Worm (Caenorhabditis elegans) whole organism, young adult: ENCODE results near the gene ben-1.

Experiments
- B0019.2 ChIP-seq: fragments of 200-800 bp; sonication (Bioruptor generic); conservative IDR thresholded peaks from 2 replicates; pipeline ENCODE4 v1.3.6; 2022; ENCODE audit warnings: missing genetic modification reagents, missing genetic modification characterization, missing compliant biosample characterization
- F33H1.4 ChIP-seq: fragments of 200-800 bp; sonication (Bioruptor generic); IDR thresholded peaks from 2 replicates; pipeline ENCODE4 v1.3.6; 2022; ENCODE audit warnings: missing genetic modification reagents, missing genetic modification characterization, missing compliant biosample characterization
- F39B2.1 ChIP-seq: fragments of 200-800 bp; sonication (Bioruptor generic); IDR thresholded peaks from 2 replicates; pipeline ENCODE4 v1.3.6; 2022; ENCODE audit warnings: missing genetic modification reagents, missing genetic modification characterization, missing compliant biosample characterization
- cebp-1 ChIP-seq, 2 experiments: fragments of 200-800 bp in 1 of 2; sonication (Bioruptor generic) in 1 of 2; sonication (generic microtip) in 1 of 2; IDR thresholded peaks in 1 of 2; optimal IDR thresholded peaks in 1 of 2; 2 replicates each; pipeline versions ENCODE4 v1.3.6 to Lab custom; 2017 to 2022; ENCODE audit warnings: missing compliant biosample characterization in 2 of 2, missing genetic modification characterization in 2 of 2, mild to moderate bottlenecking in 1 of 2, missing genetic modification reagents in 1 of 2, moderate library complexity in 1 of 2
- hsf-1 ChIP-seq: fragments of 200-800 bp; sonication (Bioruptor generic); IDR thresholded peaks from 2 replicates; pipeline ENCODE4 v1.3.6; 2022; ENCODE audit warnings: missing genetic modification reagents, missing genetic modification characterization, missing compliant biosample characterization
- lsy-27 ChIP-seq: sonication (generic microtip); optimal IDR thresholded peaks from 2 replicates; lab custom pipeline; 2017; ENCODE audit warnings: missing genetic modification characterization, mild to moderate bottlenecking, missing compliant biosample characterization, antibody characterized with exemption, missing genotype, borderline replicate concordance; ENCODE audit not compliant: insufficient read depth
- mcd-1 ChIP-seq: fragments of 200-800 bp; sonication (Bioruptor generic); IDR thresholded peaks from 2 replicates; pipeline ENCODE4 v1.3.6; 2022; ENCODE audit warnings: missing genetic modification reagents, missing genetic modification characterization, missing compliant biosample characterization
- pha-4 ChIP-seq: fragments of 150-350 bp; sonication (generic microtip); optimal IDR thresholded peaks from 2 replicates; lab custom pipeline; 2014; ENCODE audit warnings: missing biosample characterization, missing genetic modification reagents, missing genetic modification characterization
- sea-2 ChIP-seq: fragments of 200-800 bp; sonication (Bioruptor generic); IDR thresholded peaks from 2 replicates; pipeline ENCODE4 v1.3.6; 2022; ENCODE audit warnings: missing genetic modification characterization, missing compliant biosample characterization
- snpc-4 ChIP-seq, 5 experiments: fragments of 150-350 bp in 1 of 5; sonication (generic microtip) in 4 of 5; optimal IDR thresholded peaks; 2 replicates each; lab custom pipeline; 2014 to 2018; ENCODE audit warnings: missing genetic modification characterization in 5 of 5, missing biosample characterization in 3 of 5, antibody characterized with exemption in 2 of 5, mild to moderate bottlenecking in 2 of 5, missing compliant biosample characterization in 2 of 5, missing genotype in 2 of 5, moderate library complexity in 2 of 5, missing genetic modification reagents in 1 of 5
- ztf-28 ChIP-seq: fragments of 200-800 bp; sonication (Bioruptor generic); IDR thresholded peaks from 2 replicates; pipeline ENCODE4 v1.3.6; 2022; ENCODE audit warnings: missing genetic modification reagents, missing genetic modification characterization, missing compliant biosample characterization

- TF ChIP-seq lsy-27 (tag; lab: Kevin White, UChicago) (no peak), hsf-1 (GFP tag; lab: Robert Waterston, UW) (no peak), F33H1.4 (GFP tag; lab: Robert Waterston, UW) (no peak), mcd-1 (no peak), cebp-1 (GFP tag; IDR thresholded peaks at IDR 0.05; lab: Robert Waterston, UW) (no peak), cebp-1 (tag; optimal IDR thresholded peaks at IDR 0.05; lab: Kevin White, UChicago) (no peak), B0019.2 (GFP tag; lab: Robert Waterston, UW) (no peak), ztf-28 (GFP tag; lab: Robert Waterston, UW) (no peak), F39B2.1 (no peak), pha-4 (tag; lab: Kevin White, UChicago) (no peak), snpc-4 (GFP tag; optimal IDR thresholded peaks at IDR 0.05; lab: Kevin White, UChicago) (no peak), snpc-4 (tag; optimal IDR thresholded peaks at IDR 0.05; lab: Kevin White, UChicago) (no peak), sea-2 (no peak)
Observed at ce11 chrIII:3546323-3546722, 4.9 kb upstream of the ben-1 start, which contains the start of gene C54C6.7.
